Fruit fly (Drosophila melanogaster) whole organism, pupa: ENCODE measurements around the gene CG42705.

Experiments used
- CG13204 ChIP-seq: fragments of 200-800 bp; sonication (Bioruptor generic); optimal IDR thresholded peaks from 2 replicates; lab custom pipeline; 2018; ENCODE audit warnings: missing biosample characterization, mild to moderate bottlenecking, missing genetic modification characterization, moderate library complexity
- CG14655 ChIP-seq: fragments of 200-800 bp; sonication (Bioruptor generic); optimal IDR thresholded peaks from 3 replicates; lab custom pipeline; 2017; ENCODE audit warnings: mild to moderate bottlenecking, missing biosample characterization, missing genetic modification reagents, missing genetic modification characterization
- CG17806 ChIP-seq: fragments of 200-800 bp; sonication (Bioruptor generic); optimal IDR thresholded peaks from 2 replicates; lab custom pipeline; 2018; ENCODE audit warnings: missing biosample characterization, mild to moderate bottlenecking, missing genetic modification characterization, moderate library complexity
- CG4496 ChIP-seq: fragments of 200-800 bp; sonication (Bioruptor generic); IDR thresholded peaks from 3 replicates; pipeline ENCODE4 v1.3.6; 2022; ENCODE audit warnings: missing biosample characterization, missing genetic modification characterization
- CG9948 ChIP-seq: fragments of 200-800 bp; sonication (Bioruptor generic); optimal IDR thresholded peaks from 2 replicates; lab custom pipeline; 2018; ENCODE audit warnings: missing biosample characterization, mild to moderate bottlenecking, missing genetic modification characterization, moderate library complexity
- D1 ChIP-seq: fragments of 200-800 bp; sonication (Bioruptor generic); optimal IDR thresholded peaks from 2 replicates; lab custom pipeline; 2018; ENCODE audit warnings: missing biosample characterization, mild to moderate bottlenecking, missing genetic modification characterization, moderate library complexity
- EcR ChIP-seq: fragments of 200-800 bp; sonication (Bioruptor generic); optimal IDR thresholded peaks from 3 replicates; lab custom pipeline; 2019; ENCODE audit warnings: missing biosample characterization, missing genetic modification characterization, mild to moderate bottlenecking, moderate library complexity, missing genetic modification reagents
- Ets98B ChIP-seq: fragments of 200-800 bp; sonication (Bioruptor generic); IDR thresholded peaks from 2 replicates; pipeline ENCODE4 v1.3.6; 2022; ENCODE audit warnings: missing biosample characterization, missing genetic modification characterization
- Pif1A ChIP-seq: fragments of 200-800 bp; sonication (Bioruptor generic); optimal IDR thresholded peaks from 3 replicates; lab custom pipeline; 2016; ENCODE audit warnings: missing biosample characterization, missing genetic modification characterization
- Pif1B ChIP-seq: fragments of 200-800 bp; sonication (Bioruptor generic); optimal IDR thresholded peaks from 3 replicates; lab custom pipeline; 2016; ENCODE audit warnings: missing biosample characterization, missing genetic modification characterization
- fd96Ca ChIP-seq: fragments of 200-800 bp; sonication (Bioruptor generic); IDR thresholded peaks from 3 replicates; pipeline ENCODE4 v1.3.6; 2022; ENCODE audit warnings: missing biosample characterization, missing genetic modification characterization
- gl ChIP-seq: fragments of 200-800 bp; sonication (Bioruptor generic); optimal IDR thresholded peaks from 2 replicates; lab custom pipeline; 2018; ENCODE audit warnings: missing biosample characterization, mild to moderate bottlenecking, missing genetic modification characterization

- TF ChIP-seq CG13204 (GFP tag; lab: Kevin White, UChicago) = no peak
- TF ChIP-seq Ets98B (GFP tag; lab: Robert Waterston, UW) = no peak
- TF ChIP-seq CG4496 (GFP tag; lab: Robert Waterston, UW) = no peak
- no peak for TF ChIP-seq CG17806 (tag; lab: Kevin White, UChicago)
- no peak for TF ChIP-seq fd96Ca (GFP tag; lab: Robert Waterston, UW)
- TF ChIP-seq EcR = no peak
- TF ChIP-seq Pif1B (GFP tag; lab: Kevin White, UChicago) = no peak
- TF ChIP-seq Pif1A (GFP tag; lab: Kevin White, UChicago) = no peak
- TF ChIP-seq D1 = no peak
- TF ChIP-seq CG9948 (tag; lab: Kevin White, UChicago) = no peak
- TF ChIP-seq gl (tag; lab: Kevin White, UChicago) = no peak
- TF ChIP-seq CG14655 (GFP tag; lab: Kevin White, UChicago) = no peak
Observed at dm6 chrX:7432393-7432792, 18.7 kb downstream of the CG42705 start.
